Fruit fly (Drosophila melanogaster): Measurements from ENCODE around the gene RpS6.

RpS6 gene

DNA sequence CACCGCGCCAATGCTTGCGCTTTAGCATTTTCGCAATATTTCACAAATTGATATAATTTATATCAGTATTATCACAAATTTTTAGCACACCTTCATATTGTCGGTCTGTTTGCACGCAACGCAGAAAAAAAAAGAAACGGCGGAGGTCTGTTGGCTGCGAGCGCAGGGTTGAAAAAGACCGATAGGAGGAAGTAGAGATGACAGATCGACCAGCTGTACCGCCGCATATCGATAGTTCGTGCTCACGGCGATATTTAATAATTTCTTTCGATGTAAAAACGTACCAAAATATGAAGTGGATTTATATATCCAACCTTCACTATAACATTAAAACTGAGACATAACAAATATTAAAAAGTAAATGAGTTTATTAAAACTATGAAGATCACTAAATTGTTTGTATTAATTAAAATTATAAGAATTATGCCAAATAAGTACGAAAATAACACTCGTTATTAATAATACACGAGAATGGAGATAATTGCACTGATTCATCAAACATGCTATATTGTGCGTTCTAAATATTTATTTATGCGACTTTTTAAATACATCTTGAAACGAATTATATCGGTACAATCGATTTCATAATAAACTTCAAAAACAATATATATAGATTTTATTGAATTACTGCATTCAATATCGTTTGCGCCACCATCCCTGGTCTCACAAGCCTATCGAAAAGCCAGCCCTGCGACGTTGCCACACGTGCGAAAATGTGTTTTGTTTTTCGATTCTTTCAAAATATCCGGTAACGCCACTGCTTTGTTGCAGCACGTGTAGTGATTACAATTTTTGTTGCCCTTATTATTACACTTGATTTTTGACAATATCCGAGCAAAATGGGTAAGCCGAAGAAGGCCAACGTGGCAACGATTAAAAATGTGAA lies at the start of gene RpS6, which contains the start of gene bys (continued):
- TF ChIP-seq Hmr (GFP tag; optimal IDR thresholded peaks at IDR 0.05), result peak; percentile 68
- peak in 1 of 3 experiments; percentile 61 for TF ChIP-seq lola (GFP tag; optimal IDR thresholded peaks at IDR 0.05)
- TF ChIP-seq ATbp (GFP tag; optimal IDR thresholded peaks at IDR 0.05), result no peak
- TF ChIP-seq dmrt99B (tag; optimal IDR thresholded peaks at IDR 0.05), result peak; percentile 19
- no peak for TF ChIP-seq C15 (GFP tag; IDR thresholded peaks at IDR 0.05)
- TF ChIP-seq dan (GFP tag; IDR thresholded peaks at IDR 0.05), result no peak
- peak; percentile 20; the same call in 1 of the 2 replicates for TF ChIP-seq CG4730 (GFP tag; IDR thresholded peaks at IDR 0.05)
- peak; percentile 46 for TF ChIP-seq CG10274 (GFP tag; optimal IDR thresholded peaks at IDR 0.05)
- TF ChIP-seq CG7745 (tag; optimal IDR thresholded peaks at IDR 0.05), result peak; percentile 2
- TF ChIP-seq CG32772 (GFP tag; IDR thresholded peaks at IDR 0.05), result peak; percentile 58
- TF ChIP-seq CG15011 (GFP tag; optimal IDR thresholded peaks at IDR 0.05), result no peak
- TF ChIP-seq H15 (GFP tag; IDR thresholded peaks at IDR 0.05), result peak; percentile 58; the same call in 1 of the 3 replicates
- TF ChIP-seq kni (GFP tag; optimal IDR thresholded peaks at IDR 0.05), result peak; percentile 30
- peak; percentile 82 for TF ChIP-seq CG7928 (GFP tag; optimal IDR thresholded peaks at IDR 0.05)
- TF ChIP-seq Bgb (GFP tag; IDR thresholded peaks at IDR 0.05; ENCODE audit: partially characterized antibody), result peak; percentile 84
- TF ChIP-seq CG1529 (GFP tag; optimal IDR thresholded peaks at IDR 0.05), result no peak
- no peak for TF ChIP-seq sens (GFP tag)
- peak; percentile 82 for TF ChIP-seq nom (GFP tag; optimal IDR thresholded peaks at IDR 0.05)
- TF ChIP-seq H2.0 (GFP tag; IDR thresholded peaks at IDR 0.05), result peak; percentile 33; the same call in 1 of the 2 replicates
- TF ChIP-seq pzg (GFP tag; optimal IDR thresholded peaks at IDR 0.05), result peak; percentile 58
- TF ChIP-seq btn (GFP tag; optimal IDR thresholded peaks at IDR 0.05), result no peak
- peak; percentile 8 for TF ChIP-seq CG4820 (GFP tag; optimal IDR thresholded peaks at IDR 0.05)
- TF ChIP-seq ap (GFP tag; IDR thresholded peaks at IDR 0.05), result no peak
- TF ChIP-seq CTCF (GFP tag; optimal IDR thresholded peaks at IDR 0.05), result no peak
- TF ChIP-seq trh (GFP tag; optimal IDR thresholded peaks at IDR 0.05), result no peak
- no peak for TF ChIP-seq CG9797 (GFP tag; optimal IDR thresholded peaks at IDR 0.05)
- peak; percentile 42 for TF ChIP-seq CG1233 (GFP tag; optimal IDR thresholded peaks at IDR 0.05)
- TF ChIP-seq inv (GFP tag; IDR thresholded peaks at IDR 0.05; ENCODE audit: partially characterized antibody), result peak; percentile 77
- no peak for TF ChIP-seq Adf1 (GFP tag; IDR thresholded peaks at IDR 0.05)
- TF ChIP-seq CG5180 (GFP tag; optimal IDR thresholded peaks at IDR 0.05), result peak; percentile 24
- peak; percentile 57 for TF ChIP-seq CoRest (tag; optimal IDR thresholded peaks at IDR 0.05)
- peak; percentile 5 for TF ChIP-seq CHES-1-like (GFP tag; optimal IDR thresholded peaks at IDR 0.05)
- TF ChIP-seq ems (GFP tag; optimal IDR thresholded peaks at IDR 0.05), result no peak
- TF ChIP-seq CG1647 (GFP tag; optimal IDR thresholded peaks at IDR 0.05), result no peak
- peak; percentile 22 for TF ChIP-seq nerfin-1 (tag; optimal IDR thresholded peaks at IDR 0.05)
- TF ChIP-seq CG32532 (GFP tag; IDR thresholded peaks at IDR 0.05), result peak; percentile 73
- TF ChIP-seq CG17359 (tag; optimal IDR thresholded peaks at IDR 0.05), result peak; percentile 14
- TF ChIP-seq dm (GFP tag; optimal IDR thresholded peaks at IDR 0.05), result peak; percentile 92
- TF ChIP-seq CG18599 (GFP tag; optimal IDR thresholded peaks at IDR 0.05), result peak; percentile 46
- TF ChIP-seq bowl (GFP tag; IDR thresholded peaks at IDR 0.05), result no peak
- no peak for TF ChIP-seq Myb (GFP tag; optimal IDR thresholded peaks at IDR 0.05)
- peak; percentile 55 for TF ChIP-seq CG11085 (GFP tag; IDR thresholded peaks at IDR 0.05)
- no peak for TF ChIP-seq CG10321 (GFP tag; IDR thresholded peaks at IDR 0.05)
- peak; percentile 57 for TF ChIP-seq Fer3 (tag; optimal IDR thresholded peaks at IDR 0.05)
- TF ChIP-seq HLHmδ (GFP tag; optimal IDR thresholded peaks at IDR 0.05), result peak; percentile 76
- peak; percentile 9 for TF ChIP-seq CG12942 (GFP tag; optimal IDR thresholded peaks at IDR 0.05)
- peak; percentile 31 for TF ChIP-seq mam (GFP tag; optimal IDR thresholded peaks at IDR 0.05)
- no peak for TF ChIP-seq gsb-n (tag; optimal IDR thresholded peaks at IDR 0.05)
- peak; percentile 65 for TF ChIP-seq CG14710 (tag; optimal IDR thresholded peaks at IDR 0.05)

Measured in whole organism, embryonic.